Fruit fly (Drosophila melanogaster) whole organism, adult: ENCODE results near the gene U2af38.

Experiments used
- CG11617 ChIP-seq: fragments of 200-800 bp; sonication (Bioruptor generic); optimal IDR thresholded peaks from 2 replicates; lab custom pipeline; 2017; ENCODE audit warnings: mild to moderate bottlenecking, missing biosample characterization, missing genetic modification reagents, missing genetic modification characterization
- CG12768 ChIP-seq: fragments of 200-800 bp; sonication (Bioruptor generic); optimal IDR thresholded peaks from 2 replicates; lab custom pipeline; 2017; ENCODE audit warnings: missing biosample characterization, missing genetic modification characterization, mild to moderate bottlenecking, moderate library complexity, missing genetic modification reagents
- CG14711 ChIP-seq: fragments of 200-800 bp; sonication (Bioruptor generic); optimal IDR thresholded peaks from 2 replicates; lab custom pipeline; 2018; ENCODE audit warnings: missing biosample characterization, mild to moderate bottlenecking, missing genetic modification characterization, moderate library complexity
- CG1620 ChIP-seq: fragments of 200-800 bp; sonication (Bioruptor generic); optimal IDR thresholded peaks from 2 replicates; lab custom pipeline; 2016; ENCODE audit warnings: missing biosample characterization, missing genetic modification characterization
- CG33017 ChIP-seq: fragments of 200-800 bp; sonication (Bioruptor generic); optimal IDR thresholded peaks from 2 replicates; lab custom pipeline; 2018; ENCODE audit warnings: missing biosample characterization, mild to moderate bottlenecking, missing genetic modification characterization, moderate library complexity
- CG5204 ChIP-seq: fragments of 200-800 bp; sonication (Bioruptor generic); optimal IDR thresholded peaks from 2 replicates; lab custom pipeline; 2016; ENCODE audit warnings: missing biosample characterization, missing genetic modification characterization
- CG7045 ChIP-seq: fragments of 200-800 bp; sonication (Bioruptor generic); optimal IDR thresholded peaks from 2 replicates; lab custom pipeline; 2017; ENCODE audit warnings: missing biosample characterization, mild to moderate bottlenecking, missing genetic modification characterization
- CG7101 ChIP-seq: fragments of 200-800 bp; sonication (Bioruptor generic); optimal IDR thresholded peaks from 2 replicates; lab custom pipeline; 2018; ENCODE audit warnings: missing biosample characterization, mild to moderate bottlenecking, missing genetic modification characterization, moderate library complexity
- Clk ChIP-seq: fragments of 200-800 bp; sonication (Bioruptor generic); optimal IDR thresholded peaks from 2 replicates; lab custom pipeline; 2017; ENCODE audit warnings: missing biosample characterization, missing genetic modification characterization
- Crg-1 ChIP-seq: fragments of 200-800 bp; sonication (Bioruptor generic); optimal IDR thresholded peaks from 2 replicates; lab custom pipeline; 2016; ENCODE audit warnings: missing biosample characterization, missing genetic modification characterization
- Hr96 ChIP-seq: fragments of 200-800 bp; sonication (Bioruptor generic); optimal IDR thresholded peaks from 2 replicates; lab custom pipeline; 2016; ENCODE audit warnings: missing biosample characterization, missing genetic modification characterization
- Mnt ChIP-seq: fragments of 200-800 bp; sonication (Bioruptor generic); optimal IDR thresholded peaks from 2 replicates; lab custom pipeline; 2016; ENCODE audit warnings: missing biosample characterization, mild to moderate bottlenecking, missing genetic modification characterization
- bab1 ChIP-seq: fragments of 200-800 bp; sonication (Bioruptor generic); optimal IDR thresholded peaks from 3 replicates; lab custom pipeline; 2019; ENCODE audit warnings: missing biosample characterization, mild to moderate bottlenecking, missing genetic modification characterization, moderate library complexity
- cic ChIP-seq: fragments of 200-800 bp; sonication (Bioruptor generic); optimal IDR thresholded peaks from 2 replicates; lab custom pipeline; 2017; ENCODE audit warnings: missing biosample characterization, mild to moderate bottlenecking, missing genetic modification characterization, moderate library complexity
- cnc ChIP-seq, 2 experiments: fragments of >200 bp; optimal IDR thresholded peaks; 2 replicates each; lab custom pipeline; 2017
- kay ChIP-seq: fragments of 200-800 bp; sonication (Bioruptor generic); peaks from one replicate; lab custom pipeline; 2016; ENCODE audit warnings: missing biosample characterization, missing genetic modification characterization, borderline replicate concordance
- ovo ChIP-seq: fragments of 200-800 bp; sonication (Bioruptor generic); optimal IDR thresholded peaks from 2 replicates; lab custom pipeline; 2016; ENCODE audit warnings: missing biosample characterization, missing genetic modification characterization
- pad ChIP-seq: fragments of 200-800 bp; sonication (Bioruptor generic); optimal IDR thresholded peaks from 3 replicates; lab custom pipeline; 2017; ENCODE audit warnings: missing biosample characterization, missing genetic modification characterization, mild to moderate bottlenecking, moderate library complexity, missing genetic modification reagents
- tj ChIP-seq: fragments of 200-800 bp; sonication (Bioruptor generic); optimal IDR thresholded peaks from 3 replicates; lab custom pipeline; 2017; ENCODE audit warnings: missing biosample characterization, mild to moderate bottlenecking, missing genetic modification characterization, moderate library complexity
- toe ChIP-seq: fragments of 200-800 bp; sonication (Bioruptor generic); optimal IDR thresholded peaks from 2 replicates; lab custom pipeline; 2016; ENCODE audit warnings: missing biosample characterization, missing genetic modification characterization

Gene U2af38

DNA sequence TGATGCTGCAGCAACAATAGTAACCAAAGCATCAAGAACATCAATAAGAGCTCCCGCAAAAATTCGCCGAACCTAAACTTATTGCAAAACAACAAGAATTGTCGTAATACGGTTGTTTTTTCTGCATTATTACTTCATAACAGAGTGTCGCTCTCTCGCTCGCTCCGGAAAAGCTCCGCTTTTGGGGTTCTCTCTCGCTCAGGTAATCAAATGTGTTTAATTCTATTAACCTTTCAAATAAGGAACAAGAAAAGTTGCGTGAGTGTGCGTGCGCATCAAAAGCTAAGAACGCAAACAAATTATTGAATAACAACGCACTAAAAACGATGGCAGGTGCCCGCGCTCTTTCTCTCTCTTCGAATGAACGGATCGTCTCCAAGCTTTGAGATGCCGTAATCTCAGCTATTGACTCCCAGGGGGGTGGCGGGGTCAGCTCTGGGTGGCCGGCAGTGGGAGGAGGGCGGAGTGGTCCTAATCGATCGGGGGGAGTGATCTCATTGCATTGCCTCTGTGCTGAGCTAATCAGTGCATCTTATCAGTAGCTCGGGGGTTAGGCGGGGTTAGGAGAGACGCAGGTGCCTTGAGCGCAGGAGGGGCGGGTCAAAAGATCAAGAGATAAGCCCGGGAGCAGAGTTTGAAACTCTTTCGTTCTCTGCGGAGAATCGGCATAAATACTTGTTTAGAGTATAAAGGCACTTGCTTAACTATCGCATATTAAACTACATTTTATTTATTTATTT, 11.9 kb upstream of the U2af38 start:
- TF ChIP-seq cic (GFP tag; lab: Kevin White, UChicago) (peak; percentile 33), pad (GFP tag; lab: Kevin White, UChicago) (peak; percentile 39), kay (GFP tag; lab: Kevin White, UChicago) (no peak), Crg-1 (GFP tag; lab: Kevin White, UChicago) (no peak), CG1620 (GFP tag; lab: Kevin White, UChicago) (no peak), ovo (GFP tag; lab: Kevin White, UChicago) (peak; percentile 41), bab1 (GFP tag; lab: Kevin White, UChicago) (no peak)

DNA sequence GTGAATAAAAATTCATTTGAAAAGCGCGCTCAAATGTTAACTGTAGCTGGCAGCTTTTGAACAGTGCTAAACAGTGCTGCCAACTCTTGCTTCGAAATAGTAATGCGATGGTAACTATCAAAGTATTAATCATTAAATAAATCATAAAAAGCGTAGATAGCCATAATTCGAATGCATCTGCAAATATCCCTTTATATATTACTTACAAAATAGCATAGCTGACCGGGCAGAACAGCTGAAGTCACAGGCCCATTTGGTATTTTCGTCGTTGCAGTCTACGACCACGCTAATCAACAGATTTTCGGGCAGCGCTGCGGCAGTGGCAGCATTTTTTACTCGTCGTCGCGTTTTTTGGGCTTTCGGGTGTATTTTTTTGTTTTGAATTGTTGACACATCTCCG, 11.2 kb upstream of the U2af38 start, which contains the start of gene Plc21C:
TSS of gene Plc21C (plus strand) at position 290 of the 400 bp plus-strand sequence.
- TF ChIP-seq kay (GFP tag; lab: Kevin White, UChicago), result no peak
- TF ChIP-seq CG12768 (GFP tag; lab: Kevin White, UChicago), result no peak
- TF ChIP-seq CG7101 (tag; lab: Kevin White, UChicago), result peak; percentile 16
- TF ChIP-seq bab1 (GFP tag; lab: Kevin White, UChicago), result peak; percentile 75
- no peak for TF ChIP-seq tj (GFP tag; lab: Kevin White, UChicago)
- peak; percentile 22 for TF ChIP-seq Crg-1 (GFP tag; lab: Kevin White, UChicago)
- peak; percentile 28 for TF ChIP-seq pad (GFP tag; lab: Kevin White, UChicago)
- TF ChIP-seq Clk (GFP tag; lab: Kevin White, UChicago), result no peak
- TF ChIP-seq ovo (GFP tag; lab: Kevin White, UChicago), result peak; percentile 82
- no peak for TF ChIP-seq CG5204 (GFP tag; lab: Kevin White, UChicago)
- peak; percentile 24 for TF ChIP-seq CG11617 (GFP tag; lab: Kevin White, UChicago)
- TF ChIP-seq cic (GFP tag; lab: Kevin White, UChicago), result peak; percentile 35
- TF ChIP-seq cnc (optimal IDR thresholded peaks at IDR 0.05; lab: Kevin White, UChicago), result no peak
- TF ChIP-seq CG1620 (GFP tag; lab: Kevin White, UChicago), result peak; percentile 74
- peak; percentile 79 for TF ChIP-seq toe (GFP tag; lab: Kevin White, UChicago)
- TF ChIP-seq CG14711, result peak; percentile 45
- peak; percentile 4 for TF ChIP-seq CG7045 (GFP tag; lab: Kevin White, UChicago)
- no peak for TF ChIP-seq Hr96 (GFP tag; lab: Kevin White, UChicago)
- peak; percentile 45 for TF ChIP-seq CG33017 (tag; lab: Kevin White, UChicago)
- peak; percentile 43 for TF ChIP-seq Mnt (GFP tag; lab: Kevin White, UChicago)

DNA sequence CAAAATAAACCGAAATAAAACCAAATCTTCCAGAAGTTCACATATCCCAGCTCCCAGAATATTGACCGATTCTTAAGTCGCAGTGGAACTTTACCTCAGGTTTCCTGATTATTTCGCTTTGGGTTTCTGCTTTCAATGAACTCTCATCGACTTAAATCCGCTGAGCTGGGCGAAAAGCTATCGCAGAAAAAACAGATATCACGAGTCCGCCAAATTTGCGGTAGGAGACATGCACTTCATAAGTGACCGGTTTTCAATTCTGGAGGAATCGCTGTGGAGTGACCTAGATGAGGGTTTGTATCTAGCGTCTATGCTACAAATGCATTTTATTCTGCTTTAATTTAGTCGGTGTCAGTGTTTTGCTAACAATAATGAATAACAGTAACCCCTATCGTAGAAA, 10.7 kb upstream of the U2af38 start:
- TF ChIP-seq tj (GFP tag; lab: Kevin White, UChicago), result peak; percentile 92
- TF ChIP-seq ovo (GFP tag; lab: Kevin White, UChicago), result no peak
- TF ChIP-seq CG7045 (GFP tag; lab: Kevin White, UChicago), result no peak

DNA sequence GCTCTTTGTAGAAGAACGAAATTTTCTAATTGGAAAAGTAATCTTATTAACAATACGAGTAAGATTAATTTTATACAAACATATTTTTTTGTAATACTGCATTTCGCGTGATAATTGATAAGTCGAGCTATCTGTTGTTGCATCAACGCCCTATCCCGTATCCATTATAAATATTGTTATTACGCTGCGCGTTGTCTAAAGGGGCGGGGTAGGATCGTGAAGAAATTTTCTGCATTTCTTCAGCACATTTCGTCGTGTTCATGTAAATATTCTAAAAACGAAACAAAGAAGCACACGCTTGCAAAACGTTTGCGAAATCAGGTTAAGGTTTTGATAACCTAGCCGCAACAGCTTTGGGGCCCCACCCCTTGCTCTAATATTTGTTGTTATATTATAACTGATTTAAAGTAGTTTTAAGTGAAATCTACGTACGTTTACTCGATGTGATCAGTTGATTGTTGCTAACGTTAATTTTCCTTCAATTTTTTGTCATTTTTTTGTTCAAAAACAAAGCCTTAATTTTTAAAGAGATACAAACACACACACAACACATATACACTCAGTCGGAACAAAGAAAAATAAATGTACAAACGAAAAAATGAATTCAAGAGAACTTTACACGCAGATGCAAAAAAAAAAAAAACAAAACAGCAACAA, 9.0 kb upstream of the U2af38 start:
- peak; percentile 66 for TF ChIP-seq tj (GFP tag; lab: Kevin White, UChicago)
- TF ChIP-seq Hr96 (GFP tag; lab: Kevin White, UChicago), result no peak
- no peak for TF ChIP-seq cic (GFP tag; lab: Kevin White, UChicago)
- peak; percentile 94 for TF ChIP-seq kay (GFP tag; lab: Kevin White, UChicago)
- TF ChIP-seq cnc (optimal IDR thresholded peaks at IDR 0.05; lab: Kevin White, UChicago), result no peak
- TF ChIP-seq Mnt (GFP tag; lab: Kevin White, UChicago), result no peak
- no peak for TF ChIP-seq Clk (GFP tag; lab: Kevin White, UChicago)

DNA sequence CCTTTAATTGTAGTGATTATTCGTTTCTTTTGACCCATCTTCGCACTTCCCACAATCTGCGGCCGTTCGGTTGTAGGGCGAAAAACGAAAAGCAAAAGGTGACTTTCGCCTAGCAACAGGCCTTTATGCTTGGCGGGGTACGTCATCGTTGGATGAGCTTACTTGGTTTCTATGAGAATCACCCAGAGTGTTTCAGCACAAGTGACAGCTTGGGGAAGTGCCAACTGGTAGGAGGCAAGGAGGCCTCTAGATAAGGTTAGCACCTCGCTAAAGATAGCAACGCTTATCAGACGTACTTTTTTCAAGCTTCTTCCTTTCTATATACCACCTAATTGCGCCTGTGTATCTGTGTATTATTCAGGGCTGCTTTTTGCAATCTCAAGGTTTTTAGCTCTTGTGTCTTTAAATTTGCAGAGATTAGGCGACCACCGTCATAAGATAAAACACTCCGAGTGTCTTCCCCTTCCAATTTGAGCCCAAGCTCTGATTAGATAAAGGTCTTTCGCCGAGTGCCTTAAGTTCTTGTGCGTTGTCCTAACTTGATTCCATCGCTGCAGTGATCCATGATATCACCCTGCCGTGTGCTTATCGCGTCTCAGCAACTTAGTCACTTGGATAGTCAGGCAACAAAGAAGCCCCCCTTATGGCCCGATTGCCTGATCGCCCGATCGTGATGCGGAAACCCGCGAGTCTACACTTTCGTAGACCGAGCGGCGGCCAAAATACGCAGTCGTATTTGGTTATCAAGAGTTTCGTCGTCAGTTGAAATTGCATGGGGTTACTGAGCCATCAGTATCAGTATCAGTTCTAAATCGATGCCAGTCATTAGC, 6.6 kb upstream of the U2af38 start:
- TF ChIP-seq toe (GFP tag; lab: Kevin White, UChicago), result no peak
- TF ChIP-seq CG11617 (GFP tag; lab: Kevin White, UChicago), result no peak
- no peak for TF ChIP-seq CG7045 (GFP tag; lab: Kevin White, UChicago)
- TF ChIP-seq tj (GFP tag; lab: Kevin White, UChicago), result no peak
- TF ChIP-seq pad (GFP tag; lab: Kevin White, UChicago), result peak; percentile 55
- no peak for TF ChIP-seq Mnt (GFP tag; lab: Kevin White, UChicago)
- TF ChIP-seq CG7101 (tag; lab: Kevin White, UChicago), result no peak
- no peak for TF ChIP-seq Clk (GFP tag; lab: Kevin White, UChicago)
- TF ChIP-seq kay (GFP tag; lab: Kevin White, UChicago), result no peak
- TF ChIP-seq cic (GFP tag; lab: Kevin White, UChicago), result peak; percentile 64
- no peak for TF ChIP-seq CG12768 (GFP tag; lab: Kevin White, UChicago)
- no peak for TF ChIP-seq cnc (optimal IDR thresholded peaks at IDR 0.05; lab: Kevin White, UChicago)
- no peak for TF ChIP-seq CG5204 (GFP tag; lab: Kevin White, UChicago)
- no peak for TF ChIP-seq Hr96 (GFP tag; lab: Kevin White, UChicago)
